Fruit fly (Drosophila melanogaster): Measurements from ENCODE around the gene kirre.

The kirre gene

DNA sequence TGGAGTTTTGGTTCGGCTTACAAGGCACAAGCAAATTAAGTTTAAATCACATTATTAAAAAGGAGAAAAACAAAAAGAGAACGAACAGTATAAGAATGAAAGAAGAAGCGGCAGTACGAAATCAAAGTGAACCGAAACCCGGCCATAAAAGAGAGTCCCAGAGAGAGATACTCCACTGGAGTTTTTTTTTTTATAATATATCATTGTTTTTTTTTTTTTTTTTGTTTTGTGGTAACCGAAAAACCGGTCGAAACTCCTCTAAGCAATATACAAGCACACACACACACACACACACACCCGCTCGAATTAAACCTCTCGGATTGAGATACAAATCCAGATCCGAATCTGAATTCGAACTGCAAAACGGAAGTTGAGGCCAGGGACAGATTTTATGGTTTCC is 418.4 kb downstream of the kirre start (continued):
- TF ChIP-seq lz (GFP tag; optimal IDR thresholded peaks at IDR 0.05) (no peak), Lpt (GFP tag; optimal IDR thresholded peaks at IDR 0.05) (no peak), salr (GFP tag; optimal IDR thresholded peaks at IDR 0.05) (no peak), CG8319 (GFP tag; optimal IDR thresholded peaks at IDR 0.05) (no peak), vri (GFP tag; optimal IDR thresholded peaks at IDR 0.05) (no peak), fd85E (GFP tag; optimal IDR thresholded peaks at IDR 0.05) (no peak), Sox102F (GFP tag; optimal IDR thresholded peaks at IDR 0.05) (peak; percentile 31), dac (GFP tag; optimal IDR thresholded peaks at IDR 0.05) (no peak), CG3032 (tag; optimal IDR thresholded peaks at IDR 0.05) (no peak), Met (GFP tag; optimal IDR thresholded peaks at IDR 0.05) (no peak), CG16779 (tag; optimal IDR thresholded peaks at IDR 0.05) (peak; percentile 19), CG6792 (GFP tag; optimal IDR thresholded peaks at IDR 0.05) (no peak), CG10631 (GFP tag; optimal IDR thresholded peaks at IDR 0.05) (no peak), acj6 (GFP tag; optimal IDR thresholded peaks at IDR 0.05) (no peak), CG31627 (GFP tag; optimal IDR thresholded peaks at IDR 0.05) (no peak), Sox14 (GFP tag; optimal IDR thresholded peaks at IDR 0.05) (no peak), CG32006 (GFP tag; optimal IDR thresholded peaks at IDR 0.05) (no peak)

DNA sequence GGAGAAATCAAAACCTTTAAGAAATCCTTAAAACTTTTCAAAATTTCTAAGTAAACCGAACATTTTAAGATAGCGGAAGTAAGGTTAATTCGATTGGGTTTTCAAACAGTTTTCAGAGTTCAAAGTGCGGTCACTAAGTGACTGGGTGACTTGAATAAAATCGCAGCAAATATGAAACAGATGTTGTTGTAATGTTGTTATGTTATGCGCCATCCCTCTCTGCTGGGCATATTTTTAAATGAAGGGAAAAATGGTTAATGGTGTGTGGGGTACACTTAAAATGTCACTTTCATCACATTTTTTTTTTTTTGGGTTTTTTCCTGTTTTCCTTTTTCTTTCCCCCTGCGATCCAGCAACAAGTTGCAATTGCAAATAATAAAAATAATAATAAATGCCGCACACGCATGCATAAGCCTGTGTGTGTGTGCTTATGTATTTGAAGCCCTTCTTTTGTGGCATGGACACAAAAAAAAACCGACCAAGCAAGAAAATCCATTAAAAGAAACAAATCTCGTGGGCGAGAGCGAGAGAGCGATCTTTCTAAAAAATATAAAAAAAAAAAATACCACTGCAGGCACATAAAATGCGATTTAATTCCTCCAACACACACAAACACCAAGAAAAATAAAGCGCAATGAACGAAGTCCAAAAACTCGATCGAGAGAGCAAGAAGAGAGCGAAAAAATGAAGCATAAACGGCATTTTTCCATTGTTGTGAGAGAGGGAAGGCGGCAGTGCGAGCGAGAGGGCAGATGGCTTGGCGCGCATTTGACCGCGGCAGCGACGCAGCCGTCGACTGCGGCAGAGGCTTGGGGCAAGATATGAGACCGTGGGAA is 421.6 kb downstream of the kirre start:
- TF ChIP-seq salr (GFP tag; optimal IDR thresholded peaks at IDR 0.05) (no peak), ss (GFP tag; optimal IDR thresholded peaks at IDR 0.05) (peak; percentile 44 to 72), Eip78C (GFP tag) (peak; percentile 59), CG9139 (GFP tag; optimal IDR thresholded peaks at IDR 0.05) (no peak), CG6808 (GFP tag; optimal IDR thresholded peaks at IDR 0.05) (peak; percentile 2), CG11902 (GFP tag; optimal IDR thresholded peaks at IDR 0.05) (no peak), dsx (GFP tag; optimal IDR thresholded peaks at IDR 0.05; ENCODE audit: poor library complexity, severe bottlenecking) (peak; percentile 30), CG34406 (GFP tag; optimal IDR thresholded peaks at IDR 0.05) (peak; percentile 34), Hr4 (GFP tag; optimal IDR thresholded peaks at IDR 0.05) (no peak), Ets96B (tag; optimal IDR thresholded peaks at IDR 0.05) (peak; percentile 31), eg (GFP tag; IDR thresholded peaks at IDR 0.05) (peak; percentile 9), vri (GFP tag; optimal IDR thresholded peaks at IDR 0.05) (no peak), Smox (GFP tag; optimal IDR thresholded peaks at IDR 0.05) (no peak), CG3032 (tag; optimal IDR thresholded peaks at IDR 0.05) (peak; percentile 32), CG4318 (GFP tag; optimal IDR thresholded peaks at IDR 0.05) (no peak), acj6 (GFP tag; optimal IDR thresholded peaks at IDR 0.05) (no peak), svp (GFP tag) (no peak), CG6163 (GFP tag; IDR thresholded peaks at IDR 0.05) (peak; percentile 36; the same call in 2 of the 3 replicates), CG7368 (GFP tag; optimal IDR thresholded peaks at IDR 0.05) (no peak), CG1621 (tag; optimal IDR thresholded peaks at IDR 0.05) (peak; percentile 5), lz (GFP tag; optimal IDR thresholded peaks at IDR 0.05) (no peak), Met (GFP tag; optimal IDR thresholded peaks at IDR 0.05) (peak; percentile 11), CG8119 (GFP tag; IDR thresholded peaks at IDR 0.05) (peak; percentile 10; the same call in 2 of the 3 replicates), pdm3 (GFP tag; optimal IDR thresholded peaks at IDR 0.05) (no peak)

DNA sequence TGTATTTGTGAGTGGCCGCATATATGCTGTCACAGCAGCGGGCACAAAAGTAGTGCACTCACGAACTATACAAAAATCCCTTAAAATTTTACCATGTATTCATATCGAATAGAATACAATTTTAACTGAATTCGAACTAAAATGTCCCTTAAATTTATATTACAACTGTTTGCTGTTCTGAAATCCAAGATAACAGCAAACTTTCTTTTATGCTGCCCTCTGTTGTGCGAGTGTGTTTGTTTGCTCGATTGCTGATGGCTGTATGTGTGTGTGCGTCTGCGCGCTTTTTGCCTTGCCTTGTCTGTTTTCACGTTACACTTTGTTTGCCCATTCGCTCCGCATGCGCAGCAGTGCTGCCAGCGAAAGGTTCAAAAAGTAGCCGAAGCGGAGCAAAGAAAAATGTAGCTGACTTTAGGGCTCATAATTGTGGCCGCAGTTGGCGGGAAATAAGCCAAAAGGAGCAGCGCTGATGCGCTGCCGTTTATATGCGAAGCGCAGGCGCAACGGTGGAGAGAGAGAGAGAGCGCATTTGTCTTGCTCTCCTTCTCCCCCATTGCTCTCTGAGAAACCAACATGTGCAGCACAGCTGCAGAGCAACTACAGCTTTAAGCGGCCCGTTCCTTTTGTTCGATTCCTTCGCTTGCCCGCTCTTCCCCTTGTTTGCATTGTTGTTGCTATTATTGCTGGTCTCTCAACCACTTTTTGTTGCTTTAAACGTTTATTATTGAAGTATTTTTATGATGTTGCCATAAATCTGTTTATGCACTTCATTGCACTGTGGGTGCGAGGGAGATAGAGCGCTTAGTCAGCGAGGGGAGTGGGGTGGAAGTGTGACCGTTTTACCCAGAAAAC is 422.4 kb downstream of the kirre start:
- TF ChIP-seq lz (GFP tag; optimal IDR thresholded peaks at IDR 0.05) (peak; percentile 93), OdsH (GFP tag; optimal IDR thresholded peaks at IDR 0.05) (peak; percentile 94), CG6792 (GFP tag; optimal IDR thresholded peaks at IDR 0.05) (peak; percentile 94), Hr39 (GFP tag; optimal IDR thresholded peaks at IDR 0.05) (peak; percentile 93), Ets96B (tag; optimal IDR thresholded peaks at IDR 0.05) (peak; percentile 91), fd59A (GFP tag; optimal IDR thresholded peaks at IDR 0.05) (peak; percentile 91), Lpt (GFP tag; optimal IDR thresholded peaks at IDR 0.05) (peak; percentile 92), esn (GFP tag; optimal IDR thresholded peaks at IDR 0.05) (peak; percentile 94), Gug (GFP tag; IDR thresholded peaks at IDR 0.05) (peak; percentile 91), CG8119 (GFP tag; IDR thresholded peaks at IDR 0.05) (peak; percentile 95), CG9139 (GFP tag; optimal IDR thresholded peaks at IDR 0.05) (peak; percentile 64), Sox14 (GFP tag; optimal IDR thresholded peaks at IDR 0.05) (peak; percentile 94), spab (GFP tag; optimal IDR thresholded peaks at IDR 0.05) (peak; percentile 80), CG32006 (GFP tag; optimal IDR thresholded peaks at IDR 0.05) (peak; percentile 96), salr (GFP tag; optimal IDR thresholded peaks at IDR 0.05) (peak; percentile 85 to 89), CG1621 (tag; optimal IDR thresholded peaks at IDR 0.05) (peak; percentile 91), vri (GFP tag; optimal IDR thresholded peaks at IDR 0.05) (peak; percentile 89), CG34406 (GFP tag; optimal IDR thresholded peaks at IDR 0.05) (peak; percentile 90), Hr4 (GFP tag; optimal IDR thresholded peaks at IDR 0.05) (peak; percentile 93), CG16779 (tag; optimal IDR thresholded peaks at IDR 0.05) (peak; percentile 73), CG8632 (GFP tag; optimal IDR thresholded peaks at IDR 0.05) (peak; percentile 90), svp (GFP tag) (peak; percentile 95)

Measured in whole organism, prepupa.